Fruit fly (Drosophila melanogaster) whole organism, embryonic: ENCODE measurements around the gene CG5056.

Source experiments
- Ada2b ChIP-seq: fragments of 200-800 bp; sonication (Bioruptor generic); IDR thresholded peaks from 2 replicates; pipeline ENCODE4 v1.3.6; 2022; ENCODE audit warnings: missing biosample characterization, missing genetic modification characterization
- B-H1 ChIP-seq: fragments of 200-800 bp; sonication (Bioruptor generic); IDR thresholded peaks from 3 replicates; pipeline ENCODE4 v1.3.6; 2022; ENCODE audit warnings: missing biosample characterization, missing genetic modification characterization
- Bgb ChIP-seq: fragments of 200-800 bp; sonication (Bioruptor generic); IDR thresholded peaks from 2 replicates; pipeline ENCODE4 v1.3.6; 2022; ENCODE audit warnings: missing biosample characterization, missing genetic modification characterization; ENCODE audit not compliant: partially characterized antibody
- C15 ChIP-seq: fragments of 200-800 bp; sonication (Bioruptor generic); IDR thresholded peaks from 3 replicates; pipeline ENCODE4 v1.3.6; 2022; ENCODE audit warnings: missing biosample characterization, missing genetic modification characterization
- CG11398 ChIP-seq: fragments of 200-800 bp; sonication (Bioruptor generic); optimal IDR thresholded peaks from 2 replicates; lab custom pipeline; 2016; ENCODE audit warnings: missing biosample characterization, missing genetic modification characterization
- CG12071 ChIP-seq: fragments of 200-800 bp; sonication (Bioruptor generic); optimal IDR thresholded peaks from 3 replicates; lab custom pipeline; 2018; ENCODE audit warnings: missing biosample characterization, mild to moderate bottlenecking, missing genetic modification characterization
- CG12299 ChIP-seq: fragments of 200-800 bp; sonication (Bioruptor generic); optimal IDR thresholded peaks from 2 replicates; lab custom pipeline; 2018; ENCODE audit warnings: missing biosample characterization, mild to moderate bottlenecking, missing genetic modification characterization
- CG13287 ChIP-seq: fragments of 200-800 bp; sonication (Bioruptor generic); IDR thresholded peaks from 2 replicates; pipeline ENCODE4 v1.3.6; 2022; ENCODE audit warnings: missing biosample characterization, missing genetic modification characterization; ENCODE audit not compliant: partially characterized antibody
- CG14667 ChIP-seq: fragments of 200-800 bp; sonication (Bioruptor generic); IDR thresholded peaks from 2 replicates; pipeline ENCODE4 v1.3.6; 2022; ENCODE audit warnings: missing biosample characterization, missing genetic modification characterization
- CG15073 ChIP-seq: fragments of 200-800 bp; sonication (Bioruptor generic); optimal IDR thresholded peaks from 2 replicates; lab custom pipeline; 2016; ENCODE audit warnings: missing biosample characterization, missing genetic modification characterization
- CG17186 ChIP-seq: fragments of 200-800 bp; sonication (Bioruptor generic); optimal IDR thresholded peaks from 3 replicates; lab custom pipeline; 2017; ENCODE audit warnings: missing biosample characterization, missing genetic modification reagents, missing genetic modification characterization
- CG17568 ChIP-seq: fragments of 200-800 bp; sonication (Bioruptor generic); optimal IDR thresholded peaks from 2 replicates; lab custom pipeline; 2018; ENCODE audit warnings: missing biosample characterization, mild to moderate bottlenecking, missing genetic modification characterization, moderate library complexity
- CG1792 ChIP-seq: fragments of 200-800 bp; sonication (Bioruptor generic); optimal IDR thresholded peaks from 2 replicates; lab custom pipeline; 2016; ENCODE audit warnings: missing biosample characterization, missing genetic modification characterization
- CG18599 ChIP-seq: fragments of 200-800 bp; sonication (Bioruptor generic); optimal IDR thresholded peaks from 3 replicates; lab custom pipeline; 2017; ENCODE audit warnings: missing biosample characterization, missing genetic modification characterization, mild to moderate bottlenecking, moderate library complexity, missing genetic modification reagents
- CG18764 ChIP-seq: fragments of 200-800 bp; sonication (Bioruptor generic); optimal IDR thresholded peaks from 3 replicates; lab custom pipeline; 2016; ENCODE audit warnings: missing biosample characterization, missing genetic modification characterization
- CG33557 ChIP-seq: fragments of 200-800 bp; sonication (Bioruptor generic); optimal IDR thresholded peaks from 2 replicates; lab custom pipeline; 2019; ENCODE audit warnings: missing biosample characterization, mild to moderate bottlenecking, missing genetic modification characterization, moderate library complexity
- CG34376 ChIP-seq: fragments of 200-800 bp; sonication (Bioruptor generic); optimal IDR thresholded peaks from 2 replicates; lab custom pipeline; 2018; ENCODE audit warnings: missing biosample characterization, mild to moderate bottlenecking, missing genetic modification characterization
- CG3838 ChIP-seq: fragments of 200-800 bp; sonication (Bioruptor generic); optimal IDR thresholded peaks from 3 replicates; lab custom pipeline; 2016; ENCODE audit warnings: missing biosample characterization, missing genetic modification characterization
- CG4328 ChIP-seq: fragments of 200-800 bp; sonication (Bioruptor generic); optimal IDR thresholded peaks from 3 replicates; lab custom pipeline; 2017; ENCODE audit warnings: missing biosample characterization, missing genetic modification reagents, missing genetic modification characterization
- CG4617 ChIP-seq: fragments of 200-800 bp; sonication (Bioruptor generic); optimal IDR thresholded peaks from 3 replicates; lab custom pipeline; 2016; ENCODE audit warnings: missing biosample characterization, missing genetic modification characterization, borderline replicate concordance
- CG4854 ChIP-seq: fragments of 200-800 bp; sonication (Bioruptor generic); optimal IDR thresholded peaks from 2 replicates; lab custom pipeline; 2016; ENCODE audit warnings: missing biosample characterization, missing genetic modification characterization, inconsistent platforms
- CG5245 ChIP-seq: fragments of 200-800 bp; sonication (Bioruptor generic); optimal IDR thresholded peaks from 3 replicates; lab custom pipeline; 2016; ENCODE audit warnings: missing biosample characterization, missing genetic modification characterization
- CG6683 ChIP-seq: fragments of 200-800 bp; sonication (Bioruptor generic); optimal IDR thresholded peaks from 2 replicates; lab custom pipeline; 2017; ENCODE audit warnings: missing biosample characterization, mild to moderate bottlenecking, missing genetic modification characterization, missing genetic modification reagents
- CG6791 ChIP-seq: fragments of 200-800 bp; sonication (Bioruptor generic); IDR thresholded peaks from 3 replicates; pipeline ENCODE4 v1.3.6; 2022; ENCODE audit warnings: missing biosample characterization, missing genetic modification characterization; ENCODE audit not compliant: partially characterized antibody
- CTCF ChIP-seq: fragments of 200-800 bp; sonication (Bioruptor generic); optimal IDR thresholded peaks from 2 replicates; lab custom pipeline; 2017; ENCODE audit warnings: missing biosample characterization, mild to moderate bottlenecking, missing genetic modification characterization, moderate library complexity
- Mes4 ChIP-seq: fragments of 200-800 bp; sonication (Bioruptor generic); optimal IDR thresholded peaks from 2 replicates; lab custom pipeline; 2016; ENCODE audit warnings: missing biosample characterization, missing genetic modification characterization
- Myb ChIP-seq: fragments of 200-800 bp; sonication (Bioruptor generic); optimal IDR thresholded peaks from 2 replicates; lab custom pipeline; 2016; ENCODE audit warnings: missing biosample characterization, missing genetic modification characterization
- NK7.1 ChIP-seq: fragments of 200-800 bp; sonication (Bioruptor generic); optimal IDR thresholded peaks from 3 replicates; lab custom pipeline; 2016; ENCODE audit warnings: missing biosample characterization, missing genetic modification characterization
- NfI ChIP-seq: fragments of 200-800 bp; sonication (Bioruptor generic); optimal IDR thresholded peaks from 3 replicates; lab custom pipeline; 2018; ENCODE audit warnings: missing biosample characterization, mild to moderate bottlenecking, missing genetic modification characterization, moderate library complexity
- Optix ChIP-seq: fragments of 200-800 bp; sonication (Bioruptor generic); IDR thresholded peaks from 3 replicates; pipeline ENCODE4 v1.3.6; 2022; ENCODE audit warnings: missing biosample characterization, missing genetic modification characterization
- Scr ChIP-seq: fragments of 200-800 bp; sonication (Bioruptor generic); IDR thresholded peaks from 2 replicates; pipeline ENCODE4 v1.3.6; 2022; ENCODE audit warnings: missing biosample characterization, missing genetic modification characterization; ENCODE audit not compliant: partially characterized antibody
- amos ChIP-seq: fragments of 200-800 bp; sonication (Bioruptor generic); IDR thresholded peaks from 2 replicates; pipeline ENCODE4 v1.3.6; 2022; ENCODE audit warnings: missing biosample characterization, missing genetic modification characterization; ENCODE audit not compliant: partially characterized antibody
- aop ChIP-seq: fragments of 200-800 bp; sonication (Bioruptor generic); IDR thresholded peaks from 2 replicates; pipeline ENCODE4 v1.3.6; 2022; ENCODE audit warnings: missing biosample characterization, missing genetic modification characterization
- br ChIP-seq: fragments of >200 bp; optimal IDR thresholded peaks from 2 replicates; lab custom pipeline; 2017
- caup ChIP-seq: fragments of 200-800 bp; sonication (Bioruptor generic); optimal IDR thresholded peaks from 3 replicates; lab custom pipeline; 2017; ENCODE audit warnings: missing biosample characterization, mild to moderate bottlenecking, missing genetic modification characterization, moderate library complexity; ENCODE audit not compliant: severe bottlenecking
- ci ChIP-seq: fragments of 200-800 bp; sonication (Bioruptor generic); IDR thresholded peaks from 3 replicates; pipeline ENCODE4 v1.3.6; 2022; ENCODE audit warnings: missing biosample characterization, missing genetic modification characterization
- crol ChIP-seq: fragments of 200-800 bp; sonication (Bioruptor generic); IDR thresholded peaks from 2 replicates; pipeline ENCODE4 v1.3.6; 2022; ENCODE audit warnings: missing biosample characterization, missing genetic modification characterization
- dan ChIP-seq: fragments of 200-800 bp; sonication (Bioruptor generic); IDR thresholded peaks from 2 replicates; pipeline ENCODE4 v1.3.6; 2022; ENCODE audit warnings: missing biosample characterization, missing genetic modification characterization
- exex ChIP-seq: fragments of 200-800 bp; sonication (Bioruptor generic); optimal IDR thresholded peaks from 4 replicates; lab custom pipeline; 2018; ENCODE audit warnings: missing biosample characterization, mild to moderate bottlenecking, missing genetic modification characterization, moderate library complexity
- fd96Cb ChIP-seq: fragments of 200-800 bp; sonication (Bioruptor generic); optimal IDR thresholded peaks from 2 replicates; lab custom pipeline; 2018; ENCODE audit warnings: missing biosample characterization, mild to moderate bottlenecking, missing genetic modification characterization, moderate library complexity
- gem ChIP-seq: fragments of 200-800 bp; sonication (Bioruptor generic); optimal IDR thresholded peaks from 2 replicates; lab custom pipeline; 2019; ENCODE audit warnings: missing biosample characterization, mild to moderate bottlenecking, missing genetic modification characterization, moderate library complexity
- gsb ChIP-seq: fragments of 200-800 bp; sonication (Bioruptor generic); IDR thresholded peaks from 2 replicates; pipeline ENCODE4 v1.3.6; 2022; ENCODE audit warnings: missing biosample characterization, missing genetic modification characterization
- luna ChIP-seq: fragments of 200-800 bp; sonication (Bioruptor generic); optimal IDR thresholded peaks from 2 replicates; lab custom pipeline; 2016; ENCODE audit warnings: missing biosample characterization, missing genetic modification characterization
- sens ChIP-seq: fragments of 200-800 bp; sonication (Bioruptor generic); peaks from one replicate; lab custom pipeline; 2016; ENCODE audit warnings: missing biosample characterization, missing genetic modification characterization
- slou ChIP-seq: fragments of 200-800 bp; sonication (Bioruptor generic); optimal IDR thresholded peaks from 3 replicates; lab custom pipeline; 2016; ENCODE audit warnings: missing biosample characterization, missing genetic modification characterization
- so ChIP-seq: fragments of 200-800 bp; sonication (Bioruptor generic); IDR thresholded peaks from 3 replicates; pipeline ENCODE4 v1.3.6; 2022; ENCODE audit warnings: missing biosample characterization, missing genetic modification characterization
- sqz ChIP-seq: fragments of 200-800 bp; sonication (Bioruptor generic); optimal IDR thresholded peaks from 3 replicates; lab custom pipeline; 2018; ENCODE audit warnings: missing biosample characterization, mild to moderate bottlenecking, missing genetic modification characterization
- sug ChIP-seq: fragments of 200-800 bp; optimal IDR thresholded peaks from 2 replicates; lab custom pipeline; 2019; ENCODE audit warnings: missing biosample characterization, mild to moderate bottlenecking, missing genetic modification characterization, moderate library complexity
- tll ChIP-seq, 2 experiments: fragments of 200-800 bp in 1 of 2; fragments of >200 bp in 1 of 2; sonication (Bioruptor generic) in 1 of 2; optimal IDR thresholded peaks; 2 replicates each; lab custom pipeline; 2017 to 2019; ENCODE audit warnings: missing biosample characterization in 2 of 2, missing genetic modification characterization in 2 of 2, mild to moderate bottlenecking in 1 of 2, moderate library complexity in 1 of 2
- tx ChIP-seq: fragments of 200-800 bp; sonication (Bioruptor generic); optimal IDR thresholded peaks from 2 replicates; lab custom pipeline; 2016; ENCODE audit warnings: missing biosample characterization, missing genetic modification characterization

The CG5056 gene

dm6 chr2L:10387869-10388726 lies 21.6 kb downstream of the CG5056 start, which contains the start of gene da (continued):
- TF ChIP-seq sens (peak; percentile 94), NfI (peak; percentile 75), B-H1 (peak; percentile 15; the same call in 1 of the 3 replicates), tll (GFP tag; optimal IDR thresholded peaks at IDR 0.05; lab: Kevin White, UChicago) (peak in 1 of 2 experiments; percentile 12), gsb (GFP tag; lab: Robert Waterston, UW) (no peak), tx (GFP tag; lab: Kevin White, UChicago) (peak; percentile 44), Mes4 (peak; percentile 30), CG12071 (no peak), CG1792 (GFP tag; lab: Kevin White, UChicago) (peak; percentile 34), Optix (GFP tag; lab: Robert Waterston, UW) (no peak), C15 (GFP tag; lab: Robert Waterston, UW) (no peak), Myb (GFP tag; lab: Kevin White, UChicago) (peak; percentile 29), sqz (GFP tag; lab: Kevin White, UChicago) (no peak), Scr (GFP tag; lab: Robert Waterston, UW) (peak; percentile 59), caup (peak; percentile 69), CG17186 (GFP tag; lab: Kevin White, UChicago) (peak; percentile 79), dan (GFP tag; lab: Robert Waterston, UW) (no peak), fd96Cb (tag; lab: Kevin White, UChicago) (peak; percentile 64), CG3838 (GFP tag; lab: Kevin White, UChicago) (no peak), CG13287 (GFP tag; lab: Robert Waterston, UW) (peak; percentile 64), slou (GFP tag; lab: Kevin White, UChicago) (no peak), CG4854 (GFP tag; lab: Kevin White, UChicago) (peak; percentile 8), CG18764 (GFP tag; lab: Kevin White, UChicago) (peak; percentile 33)

DNA sequence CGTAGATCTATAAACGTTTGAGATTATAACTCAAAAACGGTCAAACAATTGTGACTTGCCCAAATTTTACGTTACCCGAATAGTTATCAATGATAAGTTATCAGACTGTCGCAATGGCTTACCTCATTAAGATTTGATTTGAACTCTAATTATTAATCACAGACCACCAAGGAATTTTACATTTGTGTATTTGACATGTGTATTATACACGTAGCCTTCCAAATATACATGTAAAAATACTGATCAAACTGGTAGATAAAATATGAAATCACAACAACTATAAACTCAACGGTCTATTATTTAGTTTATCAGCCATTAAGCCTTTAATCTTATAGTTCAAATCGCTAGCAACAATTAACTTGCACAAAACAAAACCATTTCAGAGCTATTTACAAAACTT lies 27.0 kb downstream of the CG5056 start:
- TF ChIP-seq CG33557 (GFP tag; lab: Kevin White, UChicago): no peak
- no peak for TF ChIP-seq crol (GFP tag; lab: Robert Waterston, UW)
- TF ChIP-seq so (GFP tag; lab: Robert Waterston, UW): no peak
- TF ChIP-seq br (lab: Kevin White, UChicago): no peak
- TF ChIP-seq CG34376 (GFP tag; lab: Kevin White, UChicago): peak; percentile 50
- TF ChIP-seq NK7.1: no peak
- no peak for TF ChIP-seq CG18599
- peak; percentile 60 for TF ChIP-seq Bgb (GFP tag; lab: Robert Waterston, UW)
- no peak for TF ChIP-seq CG6791
- TF ChIP-seq CG14667: no peak
- peak; percentile 99 for TF ChIP-seq sug (tag; lab: Kevin White, UChicago)
- TF ChIP-seq gem (tag; lab: Kevin White, UChicago): no peak
- no peak for TF ChIP-seq CG15073 (GFP tag; lab: Kevin White, UChicago)
- no peak for TF ChIP-seq aop (GFP tag; lab: Robert Waterston, UW)
- no peak for TF ChIP-seq CG12299
- no peak for TF ChIP-seq CG11398 (GFP tag; lab: Kevin White, UChicago)
- peak; percentile 4 for TF ChIP-seq CTCF (GFP tag; lab: Kevin White, UChicago)
- TF ChIP-seq CG6683 (GFP tag; lab: Kevin White, UChicago): no peak
- no peak for TF ChIP-seq CG4328 (GFP tag; lab: Kevin White, UChicago)
- TF ChIP-seq CG4617: no peak
- peak; percentile 96 for TF ChIP-seq exex (tag; lab: Kevin White, UChicago)
- TF ChIP-seq ci (GFP tag; lab: Robert Waterston, UW): no peak; the same call in 2 of the 3 replicates
- TF ChIP-seq CG5245 (GFP tag; lab: Kevin White, UChicago): no peak
- peak; percentile 48; the same call in 1 of the 2 replicates for TF ChIP-seq amos (GFP tag; lab: Robert Waterston, UW)
- no peak for TF ChIP-seq CG17568 (GFP tag; lab: Kevin White, UChicago)
- no peak for TF ChIP-seq Ada2b (GFP tag; lab: Robert Waterston, UW)
- TF ChIP-seq luna (GFP tag; lab: Kevin White, UChicago): no peak
